Worm (Caenorhabditis elegans) whole organism, early embryonic: ENCODE measurements around the gene C53C7.3.

Experiments used
- B0310.2 ChIP-seq: sonication (generic microtip); optimal IDR thresholded peaks from 2 replicates; lab custom pipeline; 2016; ENCODE audit warnings: mild to moderate bottlenecking, missing genetic modification characterization, missing compliant biosample characterization
- F13C5.2 ChIP-seq: sonication (generic microtip); optimal IDR thresholded peaks from 2 replicates; lab custom pipeline; 2017; ENCODE audit warnings: mild to moderate bottlenecking, missing genetic modification characterization, inconsistent platforms, missing compliant biosample characterization
- aly-1 ChIP-seq: sonication (generic microtip); optimal IDR thresholded peaks from 2 replicates; lab custom pipeline; 2016; ENCODE audit warnings: missing genetic modification characterization, missing compliant biosample characterization
- ama-1 ChIP-seq: fragments of 150-350 bp; optimal IDR thresholded peaks from 2 replicates; lab custom pipeline; 2014
- ceh-13 ChIP-seq: fragments of 200-800 bp; sonication (Bioruptor generic); optimal IDR thresholded peaks from 2 replicates; lab custom pipeline; 2018; ENCODE audit warnings: mild to moderate bottlenecking, missing genetic modification characterization, missing compliant biosample characterization
- ceh-36 ChIP-seq: sonication (generic microtip); optimal IDR thresholded peaks from 2 replicates; lab custom pipeline; 2016; ENCODE audit warnings: missing genetic modification characterization, inconsistent platforms, missing compliant biosample characterization
- ets-7 ChIP-seq: sonication (generic microtip); optimal IDR thresholded peaks from 2 replicates; lab custom pipeline; 2016; ENCODE audit warnings: missing genotype, missing genetic modification characterization, missing compliant biosample characterization
- flt-1 ChIP-seq: fragments of 200-800 bp; sonication (Bioruptor generic); IDR thresholded peaks from 2 replicates; pipeline ENCODE4 v1.3.6; 2022; ENCODE audit warnings: missing genetic modification characterization, missing compliant biosample characterization
- hmbx-1 ChIP-seq: sonication (generic microtip); optimal IDR thresholded peaks from 2 replicates; lab custom pipeline; 2016; ENCODE audit warnings: mild to moderate bottlenecking, missing genetic modification characterization, missing compliant biosample characterization
- hmg-4 ChIP-seq: fragments of 200-800 bp; sonication (Bioruptor generic); optimal IDR thresholded peaks from 2 replicates; lab custom pipeline; 2018; ENCODE audit warnings: mild to moderate bottlenecking, missing genetic modification characterization, missing compliant biosample characterization
- hnd-1 ChIP-seq: sonication (generic microtip); optimal IDR thresholded peaks from 2 replicates; lab custom pipeline; 2016; ENCODE audit warnings: missing genetic modification characterization, missing compliant biosample characterization
- pes-1 ChIP-seq: fragments of 200-800 bp; sonication (Bioruptor generic); IDR thresholded peaks from 2 replicates; pipeline ENCODE4 v1.3.6; 2022; ENCODE audit warnings: missing genetic modification reagents, missing genetic modification characterization, missing compliant biosample characterization
- scrt-1 ChIP-seq: fragments of 200-800 bp; sonication (Bioruptor generic); IDR thresholded peaks from 2 replicates; pipeline ENCODE4 v1.3.6; 2022; ENCODE audit warnings: missing genetic modification characterization, missing compliant biosample characterization
- sea-1 ChIP-seq: fragments of 200-800 bp; sonication (Bioruptor generic); conservative IDR thresholded peaks from 2 replicates; pipeline ENCODE4 v1.3.6; 2022; ENCODE audit warnings: missing genetic modification characterization, missing compliant biosample characterization
- tbx-11 ChIP-seq: fragments of 200-800 bp; sonication (Bioruptor generic); IDR thresholded peaks from 2 replicates; pipeline ENCODE4 v1.3.6; 2022; ENCODE audit warnings: missing genetic modification characterization, missing compliant biosample characterization
- tbx-37 ChIP-seq: fragments of 200-800 bp; sonication (Bioruptor generic); conservative IDR thresholded peaks from 2 replicates; pipeline ENCODE4 v1.3.6; 2022; ENCODE audit warnings: missing genetic modification reagents, missing genetic modification characterization, missing compliant biosample characterization
- tra-4 ChIP-seq: sonication (generic microtip); optimal IDR thresholded peaks from 2 replicates; lab custom pipeline; 2017; ENCODE audit warnings: missing genetic modification characterization, missing compliant biosample characterization

Gene C53C7.3

ce11 chrX:13006734-13007133 is 41.6 kb upstream of the C53C7.3 start:
- no peak for TF ChIP-seq sea-1 (GFP tag; lab: Robert Waterston, UW)
- TF ChIP-seq hnd-1 (tag; lab: Kevin White, UChicago), result no peak
- no peak for TF ChIP-seq ceh-13
- TF ChIP-seq aly-1 (tag; lab: Kevin White, UChicago), result no peak
- TF ChIP-seq hmg-4 (GFP tag; lab: Kevin White, UChicago), result no peak
- TF ChIP-seq F13C5.2 (tag; lab: Kevin White, UChicago), result no peak
- TF ChIP-seq ceh-36, result no peak

ce11 chrX:13007857-13008813 is 40.2 kb upstream of the C53C7.3 start, which contains the start of gene nhr-25:
nhr-25 (plus strand) TSS chrX:13008493.
- TF ChIP-seq hmbx-1 (tag; lab: Kevin White, UChicago) (no peak), ets-7 (tag; lab: Kevin White, UChicago) (peak; percentile 25), flt-1 (GFP tag; lab: Robert Waterston, UW) (0 out of 2 replicates have a peak, but pooled peaks have one; percentile 6), hmg-4 (GFP tag; lab: Kevin White, UChicago) (peak; percentile 39)

ce11 chrX:13008895-13009294 is 39.5 kb upstream of the C53C7.3 start:
- TF ChIP-seq tbx-37 (GFP tag; lab: Robert Waterston, UW), result no peak
- no peak for TF ChIP-seq ceh-13
- no peak for TF ChIP-seq ets-7 (tag; lab: Kevin White, UChicago)
- TF ChIP-seq tra-4 (tag; lab: Kevin White, UChicago), result no peak
- no peak for TF ChIP-seq tbx-11
- TF ChIP-seq pes-1 (GFP tag; lab: Robert Waterston, UW), result no peak
- TF ChIP-seq B0310.2 (tag; lab: Kevin White, UChicago), result no peak
- TF ChIP-seq ama-1 (lab: Kevin White, UChicago), result no peak
- TF ChIP-seq aly-1 (tag; lab: Kevin White, UChicago), result no peak
- no peak for TF ChIP-seq hmbx-1 (tag; lab: Kevin White, UChicago)
- no peak for TF ChIP-seq F13C5.2 (tag; lab: Kevin White, UChicago)
- no peak for TF ChIP-seq hmg-4 (GFP tag; lab: Kevin White, UChicago)
- TF ChIP-seq sea-1 (GFP tag; lab: Robert Waterston, UW), result no peak

ce11 chrX:13009645-13010044 is 38.7 kb upstream of the C53C7.3 start:
- TF ChIP-seq scrt-1 (no peak), B0310.2 (tag; lab: Kevin White, UChicago) (no peak), hmbx-1 (tag; lab: Kevin White, UChicago) (no peak), ama-1 (lab: Kevin White, UChicago) (no peak), ceh-13 (no peak), aly-1 (tag; lab: Kevin White, UChicago) (no peak), F13C5.2 (tag; lab: Kevin White, UChicago) (no peak), hmg-4 (GFP tag; lab: Kevin White, UChicago) (no peak)

- TF ChIP-seq hnd-1 (tag; lab: Kevin White, UChicago) (no peak), B0310.2 (tag; lab: Kevin White, UChicago) (no peak), ceh-36 (no peak), flt-1 (GFP tag; lab: Robert Waterston, UW) (no peak), tbx-11 (no peak), F13C5.2 (tag; lab: Kevin White, UChicago) (no peak), tra-4 (tag; lab: Kevin White, UChicago) (no peak), sea-1 (GFP tag; lab: Robert Waterston, UW) (no peak), ets-7 (tag; lab: Kevin White, UChicago) (no peak), scrt-1 (no peak), tbx-37 (GFP tag; lab: Robert Waterston, UW) (no peak), ceh-13 (no peak), ama-1 (lab: Kevin White, UChicago) (no peak), aly-1 (tag; lab: Kevin White, UChicago) (no peak), pes-1 (GFP tag; lab: Robert Waterston, UW) (no peak), hmg-4 (GFP tag; lab: Kevin White, UChicago) (no peak), hmbx-1 (tag; lab: Kevin White, UChicago) (no peak)
These were observed 36.5 kb upstream of the C53C7.3 start for ce11 chrX:13011897-13012296.

ce11 chrX:13014341-13014740 is 34.0 kb upstream of the C53C7.3 start:
- TF ChIP-seq B0310.2 (tag; lab: Kevin White, UChicago) (no peak), tbx-11 (no peak), tbx-37 (GFP tag; lab: Robert Waterston, UW) (no peak), ceh-13 (no peak), ets-7 (tag; lab: Kevin White, UChicago) (no peak), hmg-4 (GFP tag; lab: Kevin White, UChicago) (no peak), ceh-36 (no peak), sea-1 (GFP tag; lab: Robert Waterston, UW) (no peak), F13C5.2 (tag; lab: Kevin White, UChicago) (no peak), flt-1 (GFP tag; lab: Robert Waterston, UW) (no peak), pes-1 (GFP tag; lab: Robert Waterston, UW) (no peak), tra-4 (tag; lab: Kevin White, UChicago) (no peak)

ce11 chrX:13016290-13016689 is 32.1 kb upstream of the C53C7.3 start:
- no peak for TF ChIP-seq aly-1 (tag; lab: Kevin White, UChicago)
- TF ChIP-seq pes-1 (GFP tag; lab: Robert Waterston, UW), result no peak
- no peak for TF ChIP-seq ama-1 (lab: Kevin White, UChicago)
- no peak for TF ChIP-seq ceh-13
- no peak for TF ChIP-seq ets-7 (tag; lab: Kevin White, UChicago)
- no peak for TF ChIP-seq scrt-1
- no peak for TF ChIP-seq hmbx-1 (tag; lab: Kevin White, UChicago)
- TF ChIP-seq tbx-37 (GFP tag; lab: Robert Waterston, UW), result no peak
- TF ChIP-seq ceh-36, result no peak
- TF ChIP-seq B0310.2 (tag; lab: Kevin White, UChicago), result no peak
- no peak for TF ChIP-seq F13C5.2 (tag; lab: Kevin White, UChicago)
- TF ChIP-seq hmg-4 (GFP tag; lab: Kevin White, UChicago), result no peak
- TF ChIP-seq sea-1 (GFP tag; lab: Robert Waterston, UW), result no peak
- TF ChIP-seq tra-4 (tag; lab: Kevin White, UChicago), result no peak
- no peak for TF ChIP-seq tbx-11
- TF ChIP-seq flt-1 (GFP tag; lab: Robert Waterston, UW), result no peak
- TF ChIP-seq hnd-1 (tag; lab: Kevin White, UChicago), result no peak
